Worm (Caenorhabditis elegans) whole organism, L4/young adult: ENCODE measurements around the gene cka-1.

ENCODE experiments used
- W03F9.2 ChIP-seq: fragments of 150-350 bp; optimal IDR thresholded peaks from 2 replicates; lab custom pipeline; 2014; ENCODE audit warnings: missing biosample characterization, missing genetic modification characterization
- dao-5 ChIP-seq: sonication (generic microtip); optimal IDR thresholded peaks from 2 replicates; lab custom pipeline; 2016; ENCODE audit warnings: missing genotype, missing genetic modification characterization, moderate library complexity, missing compliant biosample characterization
- him-1 ChIP-seq: sonication (generic microtip); optimal IDR thresholded peaks from 2 replicates; lab custom pipeline; 2016; ENCODE audit warnings: missing genotype, missing genetic modification reagents, missing genetic modification characterization, missing compliant biosample characterization

cka-1 gene

ce11 chrIV:9727217-9727616 is 10.2 kb downstream of the cka-1 start:
- TF ChIP-seq W03F9.2 (tag; lab: Kevin White, UChicago) (no peak), dao-5 (tag; lab: Kevin White, UChicago) (no peak), him-1 (tag; lab: Kevin White, UChicago) (no peak)

- no peak for TF ChIP-seq dao-5 (tag; lab: Kevin White, UChicago)
- TF ChIP-seq W03F9.2 (tag; lab: Kevin White, UChicago) = no peak
- TF ChIP-seq him-1 (tag; lab: Kevin White, UChicago) = no peak
Measured at ce11 chrIV:9725468-9725985, 11.9 kb downstream of the cka-1 start.

- TF ChIP-seq W03F9.2 (tag; lab: Kevin White, UChicago) (no peak), dao-5 (tag; lab: Kevin White, UChicago) (no peak), him-1 (tag; lab: Kevin White, UChicago) (no peak)
Measured at ce11 chrIV:9724948-9725347, 12.5 kb downstream of the cka-1 start, which contains the start of the genes nhr-138 and C28D4.18. TSS of gene nhr-138 (plus strand) at chrIV:9725251. TSS of gene C28D4.18 (plus strand) at chrIV:9725280.

ce11 chrIV:9723185-9723584 is 14.2 kb downstream of the cka-1 start:
- TF ChIP-seq him-1 (tag; lab: Kevin White, UChicago) = no peak
- TF ChIP-seq dao-5 (tag; lab: Kevin White, UChicago) = no peak
- no peak for TF ChIP-seq W03F9.2 (tag; lab: Kevin White, UChicago)

- peak; percentile 25 for TF ChIP-seq W03F9.2 (tag; lab: Kevin White, UChicago)
- no peak for TF ChIP-seq him-1 (tag; lab: Kevin White, UChicago)
Measured at ce11 chrIV:9718396-9718795, 19.0 kb downstream of the cka-1 start.

ce11 chrIV:9717844-9718243 is 19.6 kb downstream of the cka-1 start:
- no peak for TF ChIP-seq W03F9.2 (tag; lab: Kevin White, UChicago)
- no peak for TF ChIP-seq him-1 (tag; lab: Kevin White, UChicago)
- no peak for TF ChIP-seq dao-5 (tag; lab: Kevin White, UChicago)

- no peak for TF ChIP-seq him-1 (tag; lab: Kevin White, UChicago)
- TF ChIP-seq W03F9.2 (tag; lab: Kevin White, UChicago) = no peak
- TF ChIP-seq dao-5 (tag; lab: Kevin White, UChicago) = no peak
Measured at ce11 chrIV:9716490-9716889, 20.9 kb downstream of the cka-1 start.

ce11 chrIV:9714264-9714663 is 23.2 kb downstream of the cka-1 start:
- TF ChIP-seq dao-5 (tag; lab: Kevin White, UChicago) (no peak), him-1 (tag; lab: Kevin White, UChicago) (no peak), W03F9.2 (tag; lab: Kevin White, UChicago) (no peak)

ce11 chrIV:9712782-9713181 is 24.6 kb downstream of the cka-1 start, which contains the start of gene K01H12.4:
TSS of gene K01H12.4 (plus strand) at chrIV:9713082.
- no peak for TF ChIP-seq him-1 (tag; lab: Kevin White, UChicago)
- no peak for TF ChIP-seq dao-5 (tag; lab: Kevin White, UChicago)
- no peak for TF ChIP-seq W03F9.2 (tag; lab: Kevin White, UChicago)

ce11 chrIV:9709887-9710286 is 27.5 kb downstream of the cka-1 start, which contains the start of gene nhr-38:
TSS of gene nhr-38 (plus strand) at chrIV:9710187.
- no peak for TF ChIP-seq him-1 (tag; lab: Kevin White, UChicago)
- no peak for TF ChIP-seq W03F9.2 (tag; lab: Kevin White, UChicago)
- no peak for TF ChIP-seq dao-5 (tag; lab: Kevin White, UChicago)

- TF ChIP-seq him-1 (tag; lab: Kevin White, UChicago) = no peak
- TF ChIP-seq dao-5 (tag; lab: Kevin White, UChicago) = no peak
- no peak for TF ChIP-seq W03F9.2 (tag; lab: Kevin White, UChicago)
Measured at ce11 chrIV:9709205-9709604, 28.2 kb downstream of the cka-1 start, which contains the start of gene ant-1.3. TSS of gene ant-1.3 (minus strand) at chrIV:9709305.

ce11 chrIV:9706704-9707197 is 30.7 kb downstream of the cka-1 start, which contains the start of the genes dcaf-1 and dph-3:
TSS of gene dcaf-1 (minus strand) at chrIV:9706723.
TSS of gene dph-3 (plus strand) at chrIV:9707147.
- TF ChIP-seq W03F9.2 (tag; lab: Kevin White, UChicago) (peak; percentile 60), him-1 (tag; lab: Kevin White, UChicago) (no peak), dao-5 (tag; lab: Kevin White, UChicago) (no peak)

ce11 chrIV:9699062-9699461 is 38.4 kb downstream of the cka-1 start:
- no peak for TF ChIP-seq him-1 (tag; lab: Kevin White, UChicago)
- TF ChIP-seq W03F9.2 (tag; lab: Kevin White, UChicago) = no peak
- TF ChIP-seq dao-5 (tag; lab: Kevin White, UChicago) = no peak

ce11 chrIV:9697869-9698268 is 39.6 kb downstream of the cka-1 start:
- TF ChIP-seq W03F9.2 (tag; lab: Kevin White, UChicago) (no peak), him-1 (tag; lab: Kevin White, UChicago) (no peak), dao-5 (tag; lab: Kevin White, UChicago) (no peak)
